Fruit fly (Drosophila melanogaster) S2 (cell line): ENCODE data around the gene GstT4.

Experiments used
- CG8478 ChIP-seq: fragments of >200 bp; optimal IDR thresholded peaks from 2 replicates; lab custom pipeline; 2018
- CTCF ChIP-seq, 2 experiments: fragments of >200 bp; optimal IDR thresholded peaks; 2 replicates each; lab custom pipeline; 2018

- no peak for TF ChIP-seq CG8478 (lab: Kevin White, UChicago)
- no peak for TF ChIP-seq CTCF (optimal IDR thresholded peaks at IDR 0.05; lab: Kevin White, UChicago)
Observed at dm6 chrX:13391174-13392040, 13.1 kb upstream of the GstT4 start.
